Comparison of ENCODE assay signal across 2 worm cellular contexts in the genomic region with DNA sequence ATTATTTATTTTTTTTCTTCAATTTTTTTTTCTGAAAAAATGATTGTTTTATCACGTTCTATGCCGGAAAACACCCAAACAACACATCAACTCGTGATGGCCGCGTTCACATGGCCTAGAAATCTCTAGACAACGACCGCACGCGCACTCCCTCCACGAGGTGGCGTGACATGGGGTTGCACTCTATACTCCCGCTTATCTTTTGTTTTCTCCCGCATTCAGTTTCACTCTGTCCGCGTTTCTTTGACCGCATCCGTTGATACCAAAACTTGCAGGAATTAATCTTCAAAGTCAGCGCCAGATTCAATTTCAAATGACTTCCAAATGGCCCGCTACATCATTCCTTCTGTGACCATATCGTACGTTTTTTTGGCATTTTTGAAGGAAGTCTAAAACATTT.
A peak's percentile ranks its signal among the peaks of the same experiment; 100 is the strongest.
TF ChIP-seq lines count a peak whose summit lies in the region.

Gene F17H10.1 (plus strand): TSS at position 276 of the 400 bp plus-strand sequence.

TF ChIP-seq in whole organism, L2 larva, 48 proteins besides CTCF, POLR2A, EP300 and RAD21 (continued from another document):
- TF ChIP-seq nhr-23 (tag; optimal IDR thresholded peaks at IDR 0.05; lab: Kevin White, UChicago) (no peak), fos-1 (tag; optimal IDR thresholded peaks at IDR 0.05; lab: Kevin White, UChicago) (peak; percentile 84), dmd-4 (tag; optimal IDR thresholded peaks at IDR 0.05; lab: Kevin White, UChicago) (no peak), ztf-4 (tag; optimal IDR thresholded peaks at IDR 0.05; lab: Kevin White, UChicago) (no peak), zag-1 (tag; optimal IDR thresholded peaks at IDR 0.05; lab: Kevin White, UChicago) (no peak), R02D3.7 (tag; optimal IDR thresholded peaks at IDR 0.05; lab: Kevin White, UChicago) (no peak), Y55F3AM.14 (GFP tag; optimal IDR thresholded peaks at IDR 0.05; lab: Kevin White, UChicago) (no peak), ZK546.5 (tag; optimal IDR thresholded peaks at IDR 0.05; lab: Kevin White, UChicago) (no peak), nhr-129 (tag; optimal IDR thresholded peaks at IDR 0.05; lab: Kevin White, UChicago) (peak; percentile 75), nhr-21 (tag; optimal IDR thresholded peaks at IDR 0.05; lab: Kevin White, UChicago) (peak; percentile 88), aly-2 (tag; optimal IDR thresholded peaks at IDR 0.05; lab: Kevin White, UChicago) (no peak), lin-13 (GFP tag; optimal IDR thresholded peaks at IDR 0.05; lab: Kevin White, UChicago) (peak; percentile 60), skn-1 (tag; optimal IDR thresholded peaks at IDR 0.05; lab: Kevin White, UChicago) (peak; percentile 51), ztf-1 (GFP tag; conservative IDR thresholded peaks at IDR 0.05; lab: Robert Waterston, UW) (no peak), ceh-82 (tag; optimal IDR thresholded peaks at IDR 0.05; lab: Kevin White, UChicago) (no peak), egl-27 (tag; optimal IDR thresholded peaks at IDR 0.05; lab: Kevin White, UChicago) (peak; percentile 6), mbf-1 (tag; optimal IDR thresholded peaks at IDR 0.05; lab: Kevin White, UChicago) (no peak), nhr-10 (tag; optimal IDR thresholded peaks at IDR 0.05; lab: Kevin White, UChicago) (no peak), F13H6.1 (tag; optimal IDR thresholded peaks at IDR 0.05; lab: Kevin White, UChicago) (peak; percentile 80), crh-2 (tag; optimal IDR thresholded peaks at IDR 0.05; lab: Kevin White, UChicago) (peak; percentile 88), nhr-25 (tag; optimal IDR thresholded peaks at IDR 0.05; lab: Kevin White, UChicago) (no peak), gmeb-1 (tag; optimal IDR thresholded peaks at IDR 0.05; lab: Kevin White, UChicago) (peak; percentile 71), mab-5 (tag; optimal IDR thresholded peaks at IDR 0.05; lab: Kevin White, UChicago) (no peak), lsy-2 (tag; optimal IDR thresholded peaks at IDR 0.05; lab: Kevin White, UChicago) (no peak), elt-3 (tag; optimal IDR thresholded peaks at IDR 0.05; lab: Kevin White, UChicago) (no peak), snpc-4 (tag; optimal IDR thresholded peaks at IDR 0.05; lab: Kevin White, UChicago) (peak; percentile 12)

TF ChIP-seq in whole organism, L4 larva, 104 proteins besides CTCF, POLR2A, EP300 and RAD21 (continued from another document):
- TF ChIP-seq php-3 (GFP tag; IDR thresholded peaks at IDR 0.05; lab: Robert Waterston, UW), result peak; percentile 82
- peak; percentile 100 for TF ChIP-seq hlh-30 (tag; optimal IDR thresholded peaks at IDR 0.05; lab: Kevin White, UChicago; ENCODE audit: insufficient read depth)
- TF ChIP-seq zfp-3 (GFP tag; conservative IDR thresholded peaks at IDR 0.05; lab: Robert Waterston, UW), result peak; percentile 91
- peak; percentile 90 for TF ChIP-seq lin-1 (GFP tag; IDR thresholded peaks at IDR 0.05; lab: Robert Waterston, UW)
- peak; percentile 57 for TF ChIP-seq gei-8 (GFP tag; optimal IDR thresholded peaks at IDR 0.05; lab: Kevin White, UChicago)
- peak; percentile 65; the same call in 1 of the 2 replicates for TF ChIP-seq madf-9 (GFP tag; conservative IDR thresholded peaks at IDR 0.05; lab: Robert Waterston, UW)
- TF ChIP-seq unc-39 (tag; optimal IDR thresholded peaks at IDR 0.05; lab: Kevin White, UChicago), result no peak
- peak; percentile 52 for TF ChIP-seq rbr-2 (tag; optimal IDR thresholded peaks at IDR 0.05; lab: Kevin White, UChicago)
- TF ChIP-seq Y105C5A.15 (GFP tag; IDR thresholded peaks at IDR 0.05; lab: Robert Waterston, UW), result 0 out of 2 replicates have a peak, but pooled peaks have one; percentile 52
- peak; percentile 96 for TF ChIP-seq mxl-3 (GFP tag; optimal IDR thresholded peaks at IDR 0.05; lab: Kevin White, UChicago)
- TF ChIP-seq nhr-102 (tag; optimal IDR thresholded peaks at IDR 0.05; lab: Kevin White, UChicago), result peak; percentile 73
- TF ChIP-seq mdt-29 (GFP tag; IDR thresholded peaks at IDR 0.05; lab: Robert Waterston, UW), result peak; percentile 99
- peak; percentile 97 for TF ChIP-seq dve-1 (tag; optimal IDR thresholded peaks at IDR 0.05; lab: Kevin White, UChicago; ENCODE audit: insufficient read depth)
- no peak for TF ChIP-seq nhr-42 (GFP tag; IDR thresholded peaks at IDR 0.05; lab: Robert Waterston, UW)
- TF ChIP-seq ceh-20 (GFP tag; IDR thresholded peaks at IDR 0.05; lab: Robert Waterston, UW), result peak; percentile 80
- TF ChIP-seq Y48G9A.11 (GFP tag; IDR thresholded peaks at IDR 0.05; lab: Robert Waterston, UW), result no peak
- TF ChIP-seq ces-1 (GFP tag; optimal IDR thresholded peaks at IDR 0.05; lab: Kevin White, UChicago), result no peak
- no peak for TF ChIP-seq dmd-8 (GFP tag; IDR thresholded peaks at IDR 0.05; lab: Robert Waterston, UW)
- peak in 1 of 2 experiments; percentile 57 for TF ChIP-seq lsy-2 (tag; optimal IDR thresholded peaks at IDR 0.05; lab: Kevin White, UChicago)
- peak; percentile 62; the same call in 1 of the 2 replicates for TF ChIP-seq set-16 (GFP tag; IDR thresholded peaks at IDR 0.05; lab: Robert Waterston, UW)
- peak; percentile 40 for TF ChIP-seq dpl-1 (GFP tag; optimal IDR thresholded peaks at IDR 0.05; lab: Kevin White, UChicago)
- peak in 1 of 2 experiments; percentile 70; a peak in 1 of 4 replicates for TF ChIP-seq madf-5 (GFP tag; IDR thresholded peaks at IDR 0.05; lab: Robert Waterston, UW)
- no peak for TF ChIP-seq Y75B8A.6 (GFP tag; IDR thresholded peaks at IDR 0.05; lab: Robert Waterston, UW)
- TF ChIP-seq ZK546.5 (tag; optimal IDR thresholded peaks at IDR 0.05; lab: Kevin White, UChicago), result no peak
- no peak for TF ChIP-seq egl-27 (tag; optimal IDR thresholded peaks at IDR 0.05; lab: Kevin White, UChicago)
- TF ChIP-seq F44E2.7 (GFP tag; IDR thresholded peaks at IDR 0.05; lab: Robert Waterston, UW), result no peak
- peak; percentile 77 for TF ChIP-seq hmg-1.1 (GFP tag; IDR thresholded peaks at IDR 0.05; lab: Robert Waterston, UW)
- peak; percentile 48 for TF ChIP-seq spr-1 (tag; optimal IDR thresholded peaks at IDR 0.05; lab: Kevin White, UChicago)
- TF ChIP-seq nhr-48 (tag; optimal IDR thresholded peaks at IDR 0.05; lab: Kevin White, UChicago), result peak; percentile 92
- TF ChIP-seq lin-39 (tag; optimal IDR thresholded peaks at IDR 0.05; lab: Kevin White, UChicago), result no peak
- peak; percentile 84 for TF ChIP-seq nhr-77 (tag; optimal IDR thresholded peaks at IDR 0.05; lab: Kevin White, UChicago)
- peak; percentile 52 for TF ChIP-seq nhr-25 (tag; optimal IDR thresholded peaks at IDR 0.05; lab: Kevin White, UChicago; ENCODE audit: borderline replicate concordance, insufficient read depth)
- TF ChIP-seq dmd-9 (GFP tag; IDR thresholded peaks at IDR 0.05; lab: Robert Waterston, UW), result peak; percentile 85
- no peak for TF ChIP-seq attf-4 (tag; optimal IDR thresholded peaks at IDR 0.05; lab: Kevin White, UChicago)
- TF ChIP-seq tra-1 (GFP tag; IDR thresholded peaks at IDR 0.05; lab: Robert Waterston, UW), result peak; percentile 93
- TF ChIP-seq hif-1 (tag; optimal IDR thresholded peaks at IDR 0.05; lab: Kevin White, UChicago), result peak; percentile 77 to 98
- peak; percentile 73 for TF ChIP-seq T26A8.4 (GFP tag; IDR thresholded peaks at IDR 0.05; lab: Robert Waterston, UW)
- no peak for TF ChIP-seq ceh-82 (tag; optimal IDR thresholded peaks at IDR 0.05; lab: Kevin White, UChicago)
- TF ChIP-seq T20F7.1 (GFP tag; optimal IDR thresholded peaks at IDR 0.05; lab: Kevin White, UChicago), result peak; percentile 70
- peak; percentile 96 to 99 for TF ChIP-seq mdl-1 (tag; optimal IDR thresholded peaks at IDR 0.05; lab: Kevin White, UChicago)
- no peak for TF ChIP-seq egl-43 (GFP tag; IDR thresholded peaks at IDR 0.05; lab: Robert Waterston, UW)
- peak; percentile 91 for TF ChIP-seq mes-2 (tag; optimal IDR thresholded peaks at IDR 0.05; lab: Kevin White, UChicago; ENCODE audit: poor library complexity, severe bottlenecking)
- TF ChIP-seq pqm-1 (tag; optimal IDR thresholded peaks at IDR 0.05; lab: Kevin White, UChicago), result peak; percentile 20
- no peak for TF ChIP-seq nhr-76 (tag; optimal IDR thresholded peaks at IDR 0.05; lab: Kevin White, UChicago)
- TF ChIP-seq duxl-1 (tag; optimal IDR thresholded peaks at IDR 0.05; lab: Kevin White, UChicago; ENCODE audit: poor library complexity), result no peak
- TF ChIP-seq ctbp-1 (GFP tag; IDR thresholded peaks at IDR 0.05; lab: Robert Waterston, UW), result peak; percentile 46; the same call in 1 of the 2 replicates
